Fruit fly (Drosophila melanogaster): ENCODE measurements around the gene JMJD4.

DNA sequence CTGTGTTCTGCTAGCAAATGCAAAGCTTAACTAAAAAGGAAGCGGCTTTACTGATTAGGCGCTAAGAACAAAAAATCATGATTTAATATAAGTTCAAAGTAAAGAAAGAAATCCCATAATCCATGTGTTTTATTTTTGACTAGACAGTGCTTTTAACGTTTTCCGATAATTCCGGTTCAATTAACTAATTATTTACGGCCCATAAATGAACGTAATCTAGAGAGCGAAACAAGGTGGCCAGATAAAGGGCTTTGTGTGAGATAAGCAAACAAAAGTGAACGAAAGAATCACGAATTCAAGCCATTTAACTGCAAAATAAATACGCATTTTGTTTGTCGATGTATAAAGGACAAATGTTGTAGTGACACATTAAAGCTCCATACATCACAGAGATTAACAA lies 44.0 kb downstream of the JMJD4 start:
- no peak for TF ChIP-seq EcR (GFP tag; optimal IDR thresholded peaks at IDR 0.05)
- TF ChIP-seq usp (GFP tag; optimal IDR thresholded peaks at IDR 0.05): no peak
- no peak for TF ChIP-seq pan (optimal IDR thresholded peaks at IDR 0.05)

Data from whole organism.